Worm (Caenorhabditis elegans): ENCODE results near the gene Y2H9A.4.

Y2H9A.4 gene

ce11 chrV:13497322-13497847 lies 51.7 kb downstream of the Y2H9A.4 start, which contains the start of the genes eea-1 and gut-2 (continued):
- TF ChIP-seq lin-35 (GFP tag; optimal IDR thresholded peaks at IDR 0.05) = peak; percentile 63 to 77
- no peak for TF ChIP-seq nhr-237 (tag; optimal IDR thresholded peaks at IDR 0.05)
- no peak for TF ChIP-seq hpl-2 (GFP tag; optimal IDR thresholded peaks at IDR 0.05)
- TF ChIP-seq lin-39 (tag; optimal IDR thresholded peaks at IDR 0.05) = no peak
- TF ChIP-seq nhr-28 (tag; optimal IDR thresholded peaks at IDR 0.05) = no peak
- no peak for TF ChIP-seq sox-4 (tag; optimal IDR thresholded peaks at IDR 0.05)
- peak; percentile 80 for TF ChIP-seq nhr-71 (tag; optimal IDR thresholded peaks at IDR 0.05)
- TF ChIP-seq nhr-90 (tag; optimal IDR thresholded peaks at IDR 0.05; ENCODE audit: poor library complexity) = peak; percentile 66
- TF ChIP-seq ama-1 (optimal IDR thresholded peaks at IDR 0.05) = peak; percentile 59
- TF ChIP-seq unc-62 (GFP tag; optimal IDR thresholded peaks at IDR 0.05) = no peak
- TF ChIP-seq zag-1 (tag; optimal IDR thresholded peaks at IDR 0.05) = no peak
- no peak for TF ChIP-seq egl-27 (tag; optimal IDR thresholded peaks at IDR 0.05)
- TF ChIP-seq hlh-4 (tag; optimal IDR thresholded peaks at IDR 0.05) = no peak
- no peak for TF ChIP-seq mab-9 (GFP tag; IDR thresholded peaks at IDR 0.05)
- TF ChIP-seq efl-3 (GFP tag; optimal IDR thresholded peaks at IDR 0.05) = no peak
- no peak for TF ChIP-seq fkh-10 (GFP tag; optimal IDR thresholded peaks at IDR 0.05)
- no peak for TF ChIP-seq ceh-8 (GFP tag; optimal IDR thresholded peaks at IDR 0.05)
- peak; percentile 82 for TF ChIP-seq nhr-20 (tag; optimal IDR thresholded peaks at IDR 0.05)
- no peak for TF ChIP-seq vab-15 (tag; optimal IDR thresholded peaks at IDR 0.05)
- peak; percentile 37 for TF ChIP-seq irx-1 (tag; optimal IDR thresholded peaks at IDR 0.05)
- TF ChIP-seq C04F5.9 (tag; optimal IDR thresholded peaks at IDR 0.05) = no peak
- TF ChIP-seq lin-13 (GFP tag; optimal IDR thresholded peaks at IDR 0.05) = peak; percentile 43
- TF ChIP-seq nhr-11 (tag; optimal IDR thresholded peaks at IDR 0.05) = no peak
- no peak for TF ChIP-seq unc-30 (tag; optimal IDR thresholded peaks at IDR 0.05)
- TF ChIP-seq ztf-11 (tag; optimal IDR thresholded peaks at IDR 0.05) = no peak
- peak; percentile 77 for TF ChIP-seq C16A3.4 (tag; optimal IDR thresholded peaks at IDR 0.05)
- TF ChIP-seq fkh-8 (tag; optimal IDR thresholded peaks at IDR 0.05) = no peak
- TF ChIP-seq unc-130 (tag; optimal IDR thresholded peaks at IDR 0.05) = peak; percentile 54
- no peak for TF ChIP-seq unc-98 (GFP tag; IDR thresholded peaks at IDR 0.05)
- no peak for TF ChIP-seq unc-86 (tag; optimal IDR thresholded peaks at IDR 0.05)
- peak; percentile 80 to 81 for TF ChIP-seq lsy-2 (tag; optimal IDR thresholded peaks at IDR 0.05)
- peak; percentile 68 for TF ChIP-seq mep-1 (tag; optimal IDR thresholded peaks at IDR 0.05)
- peak; percentile 67 to 76 for TF ChIP-seq efl-1 (optimal IDR thresholded peaks at IDR 0.05)
- peak; percentile 71 to 91 for TF ChIP-seq efl-1 (GFP tag; optimal IDR thresholded peaks at IDR 0.05 in 1 of 2)
- TF ChIP-seq nhr-76 (tag; optimal IDR thresholded peaks at IDR 0.05) = no peak
- TF ChIP-seq blmp-1 (tag; optimal IDR thresholded peaks at IDR 0.05) = peak; percentile 85
